ENCODE assay signal across 3 worm cellular contexts in the genomic region with DNA sequence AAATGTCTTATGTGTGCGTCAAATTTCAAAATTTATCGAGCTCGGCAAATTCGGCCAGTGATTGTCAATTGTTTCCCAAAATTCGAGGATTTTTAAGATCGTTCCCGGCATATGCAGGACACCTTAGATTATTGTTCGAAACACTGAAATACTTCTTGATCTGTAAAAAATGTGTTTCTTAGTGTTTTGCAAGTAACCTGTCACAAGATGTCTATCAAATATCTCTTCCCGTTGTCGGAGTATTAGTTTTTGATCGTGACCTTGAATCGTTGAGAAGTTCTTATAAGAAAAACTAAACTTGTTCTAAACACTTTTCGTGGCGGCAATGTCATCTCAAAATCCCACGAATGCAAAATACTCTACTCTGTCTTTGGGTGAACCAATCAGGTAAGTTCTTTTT.
TF ChIP-seq lines count a peak whose summit lies in the region.

A gene (plus strand): TSS at position 301 of the 400 bp plus-strand sequence.

TF ChIP-seq in whole organism, L1 larva, 84 proteins besides CTCF, POLR2A, EP300 and RAD21:
- no peak for TF ChIP-seq mdl-1 (tag; optimal IDR thresholded peaks at IDR 0.05; lab: Kevin White, UChicago)
- no peak for TF ChIP-seq mep-1 (tag; optimal IDR thresholded peaks at IDR 0.05; lab: Kevin White, UChicago)
- TF ChIP-seq hlh-4 (tag; optimal IDR thresholded peaks at IDR 0.05; lab: Kevin White, UChicago), result no peak
- no peak for TF ChIP-seq isw-1 (GFP tag; IDR thresholded peaks at IDR 0.05; lab: Robert Waterston, UW)
- no peak for TF ChIP-seq rnt-1 (tag; optimal IDR thresholded peaks at IDR 0.05; lab: Kevin White, UChicago)
- TF ChIP-seq tbx-2 (tag; optimal IDR thresholded peaks at IDR 0.05; lab: Kevin White, UChicago), result no peak
- TF ChIP-seq lin-13 (GFP tag; optimal IDR thresholded peaks at IDR 0.05; lab: Kevin White, UChicago), result no peak
- no peak for TF ChIP-seq dpl-1 (GFP tag; optimal IDR thresholded peaks at IDR 0.05; lab: Kevin White, UChicago)
- peak; percentile 16 for TF ChIP-seq nhr-20 (tag; optimal IDR thresholded peaks at IDR 0.05; lab: Kevin White, UChicago)
- no peak for TF ChIP-seq zag-1 (tag; optimal IDR thresholded peaks at IDR 0.05; lab: Kevin White, UChicago)
- TF ChIP-seq nhr-28 (tag; optimal IDR thresholded peaks at IDR 0.05; lab: Kevin White, UChicago), result no peak
- no peak for TF ChIP-seq nhr-11 (tag; optimal IDR thresholded peaks at IDR 0.05; lab: Kevin White, UChicago)
- TF ChIP-seq efl-1 (optimal IDR thresholded peaks at IDR 0.05; lab: Kevin White, UChicago), result no peak
- peak in 1 of 2 experiments; percentile 47 for TF ChIP-seq efl-1 (GFP tag; optimal IDR thresholded peaks at IDR 0.05 in 1 of 2; lab: Kevin White, UChicago)
- TF ChIP-seq ceh-8 (GFP tag; optimal IDR thresholded peaks at IDR 0.05; lab: Kevin White, UChicago), result no peak
- TF ChIP-seq sptf-1 (tag; optimal IDR thresholded peaks at IDR 0.05; lab: Kevin White, UChicago), result no peak
- TF ChIP-seq unc-30 (tag; optimal IDR thresholded peaks at IDR 0.05; lab: Kevin White, UChicago), result no peak
- no peak for TF ChIP-seq ceh-88 (GFP tag; IDR thresholded peaks at IDR 0.05; lab: Robert Waterston, UW)
- no peak for TF ChIP-seq aly-2 (tag; optimal IDR thresholded peaks at IDR 0.05; lab: Kevin White, UChicago)
- TF ChIP-seq fkh-8 (tag; optimal IDR thresholded peaks at IDR 0.05; lab: Kevin White, UChicago), result no peak
- peak in 1 of 6 experiments; percentile 38 for TF ChIP-seq elt-3 (tag; optimal IDR thresholded peaks at IDR 0.05; lab: Kevin White, UChicago)
- no peak for TF ChIP-seq F16B12.6 (tag; optimal IDR thresholded peaks at IDR 0.05; lab: Kevin White, UChicago)
- TF ChIP-seq nhr-76 (tag; optimal IDR thresholded peaks at IDR 0.05; lab: Kevin White, UChicago), result no peak
- no peak for TF ChIP-seq hlh-17 (GFP tag; optimal IDR thresholded peaks at IDR 0.05; lab: Kevin White, UChicago; ENCODE audit: borderline replicate concordance)
- TF ChIP-seq elt-2 (tag; optimal IDR thresholded peaks at IDR 0.05; lab: Kevin White, UChicago), result no peak
- no peak for TF ChIP-seq fos-1 (tag; optimal IDR thresholded peaks at IDR 0.05; lab: Kevin White, UChicago)
- no peak for TF ChIP-seq fkh-4 (tag; optimal IDR thresholded peaks at IDR 0.05; lab: Kevin White, UChicago; ENCODE audit: borderline replicate concordance)

TF ChIP-seq in whole organism, L3 larva, 47 proteins besides CTCF, POLR2A, EP300 and RAD21:
- TF ChIP-seq nfya-1 (tag; optimal IDR thresholded peaks at IDR 0.05; lab: Kevin White, UChicago; ENCODE audit: insufficient read depth) (no peak), mdl-1 (tag; optimal IDR thresholded peaks at IDR 0.05; lab: Kevin White, UChicago) (no peak), fos-1 (tag; optimal IDR thresholded peaks at IDR 0.05; lab: Kevin White, UChicago) (no peak), nhr-25 (tag; optimal IDR thresholded peaks at IDR 0.05; lab: Kevin White, UChicago) (peak; percentile 3), aly-2 (tag; optimal IDR thresholded peaks at IDR 0.05; lab: Kevin White, UChicago) (no peak)

TF ChIP-seq in whole organism, L4 larva, 104 proteins besides CTCF, POLR2A, EP300 and RAD21:
- no peak for TF ChIP-seq nhr-48 (tag; optimal IDR thresholded peaks at IDR 0.05; lab: Kevin White, UChicago)
- TF ChIP-seq daf-19 (GFP tag; conservative IDR thresholded peaks at IDR 0.05; lab: Robert Waterston, UW), result no peak
- TF ChIP-seq aha-1 (tag; lab: Kevin White, UChicago), result peak; percentile 88
- TF ChIP-seq nhr-28 (tag; optimal IDR thresholded peaks at IDR 0.05; lab: Kevin White, UChicago), result peak; percentile 22
